Worm (Caenorhabditis elegans) whole organism, L1 larva: ENCODE results near the gene fbxa-32.

ENCODE experiments used
- F16B12.6 ChIP-seq: fragments of 150-350 bp; optimal IDR thresholded peaks from 2 replicates; lab custom pipeline; 2014; ENCODE audit warnings: missing biosample characterization, missing genetic modification characterization
- ceh-82 ChIP-seq, 3 experiments: fragments of 150-350 bp in 1 of 3; sonication (generic microtip) in 2 of 3; optimal IDR thresholded peaks; 2 replicates each; lab custom pipeline; 2014 to 2017; ENCODE audit warnings: missing biosample characterization in 3 of 3, missing genetic modification characterization in 3 of 3
- ces-1 ChIP-seq: fragments of 150-350 bp; optimal IDR thresholded peaks from 2 replicates; lab custom pipeline; 2014; ENCODE audit warnings: missing biosample characterization, missing genetic modification reagents, missing genetic modification characterization
- lin-35 ChIP-seq, 2 experiments: fragments of 150-350 bp; optimal IDR thresholded peaks; 2 replicates each; lab custom pipeline; 2014; ENCODE audit warnings: missing biosample characterization in 2 of 2, missing genetic modification characterization in 2 of 2, missing genetic modification reagents in 2 of 2
- nhr-12 ChIP-seq: sonication (generic microtip); optimal IDR thresholded peaks from 2 replicates; lab custom pipeline; 2017; ENCODE audit warnings: missing biosample characterization, missing genetic modification characterization
- nhr-76 ChIP-seq: sonication (generic microtip); optimal IDR thresholded peaks from 2 replicates; lab custom pipeline; 2017; ENCODE audit warnings: missing biosample characterization, missing genetic modification characterization
- skn-1 ChIP-seq: fragments of 150-350 bp; optimal IDR thresholded peaks from 2 replicates; lab custom pipeline; 2014; ENCODE audit warnings: missing biosample characterization, missing genetic modification characterization

- TF ChIP-seq skn-1, result no peak
- no peak for TF ChIP-seq ces-1 (GFP tag; lab: Kevin White, UChicago)
- no peak for TF ChIP-seq ceh-82 (tag; optimal IDR thresholded peaks at IDR 0.05; lab: Kevin White, UChicago)
- TF ChIP-seq nhr-76 (tag; lab: Kevin White, UChicago), result no peak
- no peak for TF ChIP-seq nhr-12 (tag; lab: Kevin White, UChicago)
- no peak for TF ChIP-seq lin-35 (GFP tag; optimal IDR thresholded peaks at IDR 0.05; lab: Kevin White, UChicago)
- no peak for TF ChIP-seq F16B12.6 (tag; lab: Kevin White, UChicago)
Measured at ce11 chrIII:1231186-1231585, 37.9 kb downstream of the fbxa-32 start.
